Fruit fly (Drosophila melanogaster) whole organism: Measurements from ENCODE around the gene CG9503.

Experiments used
- CG8478 ChIP-seq: fragments of >200 bp; optimal IDR thresholded peaks from 2 replicates; lab custom pipeline; 2018; ENCODE audit warnings: inconsistent platforms
- Dll ChIP-seq: fragments of >200 bp; optimal IDR thresholded peaks from 2 replicates; lab custom pipeline; 2017
- EcR ChIP-seq, 2 experiments: fragments of >200 bp; optimal IDR thresholded peaks; 2 replicates each; lab custom pipeline; 2017; ENCODE audit warnings: missing biosample characterization in 2 of 2, missing genetic modification characterization in 2 of 2, missing genetic modification reagents in 2 of 2
- pan ChIP-seq: fragments of >200 bp; optimal IDR thresholded peaks from 2 replicates; lab custom pipeline; 2017
- psq ChIP-seq: fragments of >200 bp; optimal IDR thresholded peaks from 2 replicates; lab custom pipeline; 2017
- usp ChIP-seq: fragments of >200 bp; optimal IDR thresholded peaks from 2 replicates; lab custom pipeline; 2017; ENCODE audit warnings: missing biosample characterization, missing genetic modification characterization, mixed read lengths

The CG9503 gene

dm6 chrX:14923277-14924019 is at the start of gene CG9503:
CG9503 (minus strand) TSS chrX:14923493.
- TF ChIP-seq CG8478 (lab: Kevin White, UChicago) (no peak), EcR (GFP tag; optimal IDR thresholded peaks at IDR 0.05; lab: Kevin White, UChicago) (no peak), pan (no peak)

DNA sequence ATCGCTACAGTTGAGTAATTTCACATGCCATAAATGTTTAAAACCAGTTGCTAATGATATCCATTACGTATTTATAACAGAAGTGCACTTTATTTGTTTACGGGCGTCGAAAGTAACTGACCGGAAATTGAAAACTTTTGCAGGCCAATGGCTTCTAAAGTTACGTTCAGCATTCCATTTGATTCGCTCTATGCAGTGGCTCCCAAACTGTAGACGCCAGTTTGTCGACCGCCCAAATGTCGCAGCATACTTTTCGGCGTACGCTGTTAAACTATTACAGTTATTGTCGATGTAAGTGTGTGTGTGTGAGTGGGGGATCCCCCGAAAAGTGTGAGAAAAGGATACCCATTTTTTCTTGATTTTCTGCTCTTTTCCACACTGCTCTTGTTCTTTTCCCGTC is 37.6 kb upstream of the CG9503 start:
- TF ChIP-seq Dll (lab: Kevin White, UChicago) (no peak), psq (lab: Kevin White, UChicago) (no peak), EcR (GFP tag; optimal IDR thresholded peaks at IDR 0.05; lab: Kevin White, UChicago) (no peak), usp (GFP tag; lab: Kevin White, UChicago) (no peak), CG8478 (lab: Kevin White, UChicago) (no peak), pan (no peak)

dm6 chrX:14955050-14955783 is 31.9 kb upstream of the CG9503 start, which contains the start of the genes CG9030 and eag:
CG9030 (minus strand) TSS chrX:14955100.
eag (plus strand) TSS chrX:14955477.
- TF ChIP-seq EcR (GFP tag; optimal IDR thresholded peaks at IDR 0.05; lab: Kevin White, UChicago) (no peak), CG8478 (lab: Kevin White, UChicago) (no peak), usp (GFP tag; lab: Kevin White, UChicago) (no peak), psq (lab: Kevin White, UChicago) (no peak), pan (no peak), Dll (lab: Kevin White, UChicago) (no peak)

dm6 chrX:14953896-14954295 is 30.6 kb upstream of the CG9503 start:
- TF ChIP-seq CG8478 (lab: Kevin White, UChicago) (no peak), EcR (GFP tag; optimal IDR thresholded peaks at IDR 0.05; lab: Kevin White, UChicago) (no peak)

DNA sequence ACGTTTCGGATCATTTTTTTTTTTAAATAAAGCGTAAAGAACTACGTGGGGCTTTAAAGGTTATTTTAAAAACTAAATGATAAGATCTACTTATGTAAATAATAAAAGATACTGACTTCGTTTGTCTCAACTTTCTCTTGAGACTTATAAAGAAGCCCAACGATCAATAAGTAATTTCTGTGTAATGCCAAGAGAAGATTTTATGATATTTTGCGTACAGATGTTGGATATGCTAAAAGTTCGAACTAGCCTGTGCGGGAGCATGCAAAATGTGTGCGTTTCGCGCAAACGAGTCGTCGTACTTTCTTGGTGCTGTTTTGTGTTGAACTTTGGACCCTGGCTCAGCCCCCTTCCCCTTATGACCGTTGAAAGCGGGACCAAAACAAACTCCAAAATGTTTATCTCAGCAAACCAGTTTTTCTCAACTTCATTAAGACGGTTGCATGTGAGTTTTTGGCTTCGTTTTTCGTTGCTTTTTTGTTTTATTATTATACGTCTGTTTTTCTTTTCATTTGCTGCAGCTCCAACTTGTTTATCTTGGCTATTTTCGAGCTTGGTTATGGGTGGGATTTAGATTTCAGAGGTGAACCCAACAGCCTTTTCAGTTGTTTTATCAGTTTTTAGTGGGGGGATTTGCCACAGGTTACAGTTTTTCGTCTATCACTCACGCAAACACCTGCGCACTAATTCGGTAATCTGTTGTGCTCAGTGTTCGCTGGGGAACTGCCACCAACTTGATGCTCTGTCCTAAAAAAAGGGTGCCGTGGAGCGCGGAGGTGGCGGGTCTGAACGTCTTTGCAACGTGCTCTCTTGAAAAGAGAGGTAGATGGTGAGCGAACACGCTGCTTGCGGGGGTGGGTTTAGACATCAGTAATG is 29.8 kb upstream of the CG9503 start, which contains the start of gene pdgy:
Gene pdgy, minus strand, starts transcription at position 688 of the 876 bp plus-strand sequence.
- TF ChIP-seq Dll (lab: Kevin White, UChicago) (peak; percentile 7), pan (no peak)

DNA sequence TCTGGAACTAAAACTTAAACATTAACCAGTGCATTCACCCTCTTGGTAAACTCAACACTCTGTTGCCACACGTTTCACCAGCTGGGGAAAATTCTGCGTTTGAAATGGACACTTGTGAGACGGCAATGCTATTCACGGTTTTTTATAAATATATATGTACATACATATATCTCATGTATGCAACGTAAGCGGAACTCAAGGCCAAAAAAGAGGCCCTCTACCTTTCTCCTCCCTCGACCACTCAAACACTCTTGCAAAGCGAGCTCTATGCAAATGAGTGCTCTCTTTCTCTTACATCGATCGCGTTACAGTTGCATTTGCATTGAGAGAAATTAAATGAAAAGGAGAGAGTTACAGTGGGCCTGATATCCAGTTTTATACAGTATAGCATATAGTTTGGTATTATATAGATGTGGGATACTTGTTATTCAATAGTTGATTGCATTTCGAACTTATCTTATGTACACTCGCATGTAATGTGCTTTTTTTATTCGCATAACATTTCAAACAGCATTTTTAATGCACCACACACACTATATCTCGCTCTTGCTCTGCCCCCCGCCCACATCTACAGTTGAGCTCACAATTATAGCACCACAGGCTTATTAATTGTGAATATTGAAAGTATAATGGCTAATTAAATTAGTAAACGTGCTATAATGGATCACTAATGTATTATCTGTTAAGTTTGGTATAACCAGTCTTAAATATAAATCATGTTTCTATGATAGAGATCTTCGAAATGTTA is 29.0 kb upstream of the CG9503 start:
- no peak for TF ChIP-seq Dll (lab: Kevin White, UChicago)
- no peak for TF ChIP-seq CG8478 (lab: Kevin White, UChicago)
- TF ChIP-seq usp (GFP tag; lab: Kevin White, UChicago), result no peak

dm6 chrX:14951346-14951862 is 28.1 kb upstream of the CG9503 start:
- TF ChIP-seq usp (GFP tag; lab: Kevin White, UChicago), result no peak
- no peak for TF ChIP-seq psq (lab: Kevin White, UChicago)
- TF ChIP-seq Dll (lab: Kevin White, UChicago), result no peak
- no peak for TF ChIP-seq CG8478 (lab: Kevin White, UChicago)
- no peak for TF ChIP-seq EcR (GFP tag; optimal IDR thresholded peaks at IDR 0.05; lab: Kevin White, UChicago)
- no peak for TF ChIP-seq pan

- TF ChIP-seq EcR (GFP tag; optimal IDR thresholded peaks at IDR 0.05; lab: Kevin White, UChicago), result no peak
- peak; percentile 8 for TF ChIP-seq Dll (lab: Kevin White, UChicago)
Observed at dm6 chrX:14950273-14951272, 27.3 kb upstream of the CG9503 start.

DNA sequence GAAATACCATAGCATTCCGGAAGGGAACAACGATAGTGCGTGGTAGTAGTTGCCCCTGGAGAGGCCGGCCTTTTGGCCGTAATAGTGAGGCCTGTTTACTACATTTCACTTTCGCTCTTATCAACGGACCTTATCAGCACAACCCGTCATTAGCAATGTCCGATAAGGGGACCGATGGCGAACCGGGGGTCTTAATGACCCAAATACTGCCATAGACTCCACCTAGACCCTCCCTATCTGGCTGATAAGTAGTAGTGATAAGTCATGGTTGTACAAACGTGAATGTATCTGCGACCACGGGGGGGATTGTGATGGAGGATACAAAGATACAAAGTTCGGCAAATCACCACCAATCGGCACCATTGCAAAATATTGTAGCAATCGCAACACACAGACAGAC is 25.9 kb upstream of the CG9503 start:
- TF ChIP-seq psq (lab: Kevin White, UChicago), result no peak

DNA sequence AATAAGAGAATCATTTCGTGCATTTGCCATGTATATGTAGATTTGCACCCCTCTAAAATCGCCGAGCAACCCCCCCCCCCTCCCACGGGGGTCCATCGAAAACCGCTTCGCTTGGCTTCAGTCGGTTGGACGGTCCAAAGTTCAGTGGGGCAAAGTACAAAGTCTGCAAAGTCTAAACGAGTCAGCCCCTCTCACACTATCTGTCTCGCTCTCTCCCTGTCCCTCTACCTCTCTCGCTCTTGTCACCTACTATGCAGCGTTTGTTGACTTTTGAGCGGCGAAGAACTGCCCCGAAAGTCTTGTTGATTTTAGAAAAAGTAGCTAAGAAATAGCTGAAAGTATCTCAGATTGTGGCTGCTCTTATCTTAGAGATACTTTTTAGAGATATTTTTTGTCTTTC is 24.1 kb upstream of the CG9503 start:
- no peak for TF ChIP-seq usp (GFP tag; lab: Kevin White, UChicago)
- no peak for TF ChIP-seq pan
- TF ChIP-seq psq (lab: Kevin White, UChicago), result no peak
- TF ChIP-seq EcR (GFP tag; optimal IDR thresholded peaks at IDR 0.05; lab: Kevin White, UChicago), result no peak
